Worm (Caenorhabditis elegans) whole organism, L4 larva: ENCODE results near the gene F57C7.4.

Source experiments
- F10B5.3 ChIP-seq: sonication (generic microtip); optimal IDR thresholded peaks from 2 replicates; lab custom pipeline; 2016; ENCODE audit warnings: mild to moderate bottlenecking, missing genetic modification characterization, missing compliant biosample characterization
- F37D6.2 ChIP-seq: sonication (generic microtip); optimal IDR thresholded peaks from 2 replicates; lab custom pipeline; 2016; ENCODE audit warnings: mild to moderate bottlenecking, missing genetic modification characterization, missing compliant biosample characterization
- F44E2.7 ChIP-seq: fragments of 200-800 bp; sonication (Bioruptor generic); IDR thresholded peaks from 2 replicates; pipeline ENCODE4 v2.1.2; 2022; ENCODE audit warnings: missing genetic modification characterization, missing compliant biosample characterization
- T26A8.4 ChIP-seq: fragments of 200-800 bp; sonication (Bioruptor generic); IDR thresholded peaks from 2 replicates; pipeline ENCODE4 v1.3.6; 2022; ENCODE audit warnings: missing genetic modification characterization, missing compliant biosample characterization
- Y75B8A.6 ChIP-seq: fragments of 200-800 bp; sonication (Bioruptor generic); IDR thresholded peaks from 2 replicates; pipeline ENCODE4 v1.3.6; 2022; ENCODE audit warnings: missing genetic modification reagents, missing genetic modification characterization, missing compliant biosample characterization
- ZK337.2 ChIP-seq: fragments of 200-800 bp; sonication (Bioruptor generic); IDR thresholded peaks from 2 replicates; pipeline ENCODE4 v1.3.6; 2022; ENCODE audit warnings: missing genetic modification reagents, missing genetic modification characterization, missing compliant biosample characterization
- ZK546.5 ChIP-seq, 2 experiments: sonication (generic microtip); optimal IDR thresholded peaks; 2 replicates each; lab custom pipeline; 2017; ENCODE audit warnings: missing biosample characterization in 2 of 2, missing genetic modification characterization in 2 of 2
- aha-1 ChIP-seq: fragments of 150-350 bp; peaks from one replicate; lab custom pipeline; 2014; ENCODE audit warnings: missing biosample characterization, missing genetic modification characterization
- ama-1 ChIP-seq: fragments of 150-350 bp; optimal IDR thresholded peaks from 2 replicates; lab custom pipeline; 2014; ENCODE audit warnings: inconsistent platforms, mixed read lengths
- ceh-28 ChIP-seq: fragments of 150-350 bp; optimal IDR thresholded peaks from 2 replicates; lab custom pipeline; 2014; ENCODE audit warnings: missing biosample characterization, missing genetic modification reagents, missing genetic modification characterization
- cey-2 ChIP-seq: sonication (generic microtip); optimal IDR thresholded peaks from 3 replicates; lab custom pipeline; 2017; ENCODE audit warnings: missing genetic modification characterization, mild to moderate bottlenecking, missing compliant biosample characterization, antibody characterized with exemption, borderline replicate concordance; ENCODE audit not compliant: insufficient read depth
- daf-12 ChIP-seq: fragments of 150-350 bp; optimal IDR thresholded peaks from 2 replicates; lab custom pipeline; 2014; ENCODE audit warnings: missing biosample characterization, missing genetic modification reagents, missing genetic modification characterization
- daf-16 ChIP-seq, 3 experiments: sonication (generic microtip); optimal IDR thresholded peaks; 2 replicates each; lab custom pipeline; 2016 to 2017; ENCODE audit warnings: missing genetic modification characterization in 3 of 3, missing genetic modification reagents in 3 of 3, mild to moderate bottlenecking in 2 of 3, missing compliant biosample characterization in 2 of 3, missing biosample characterization in 1 of 3, moderate library complexity in 1 of 3
- dmd-8 ChIP-seq: fragments of 200-800 bp; sonication (Bioruptor generic); IDR thresholded peaks from 2 replicates; pipeline ENCODE4 v1.3.6; 2022; ENCODE audit warnings: missing genetic modification characterization, missing compliant biosample characterization
- dpl-1 ChIP-seq: fragments of 150-350 bp; optimal IDR thresholded peaks from 2 replicates; lab custom pipeline; 2014; ENCODE audit warnings: missing biosample characterization, missing genetic modification reagents, missing genetic modification characterization
- duxl-1 ChIP-seq: sonication (generic microtip); optimal IDR thresholded peaks from 2 replicates; lab custom pipeline; 2016; ENCODE audit warnings: mild to moderate bottlenecking, missing genetic modification characterization, moderate library complexity, missing compliant biosample characterization; ENCODE audit not compliant: poor library complexity
- gei-8 ChIP-seq: fragments of 200-800 bp; sonication (Bioruptor generic); optimal IDR thresholded peaks from 2 replicates; lab custom pipeline; 2018; ENCODE audit warnings: mild to moderate bottlenecking, missing genetic modification characterization, missing compliant biosample characterization
- hif-1 ChIP-seq, 2 experiments: sonication (generic microtip); optimal IDR thresholded peaks; 2 replicates each; lab custom pipeline; 2016 to 2017; ENCODE audit warnings: missing compliant biosample characterization in 2 of 2, missing genetic modification characterization in 2 of 2, missing genetic modification reagents in 2 of 2, missing genotype in 2 of 2, mild to moderate bottlenecking in 1 of 2
- hlh-11 ChIP-seq: fragments of 200-800 bp; sonication (Bioruptor generic); optimal IDR thresholded peaks from 2 replicates; lab custom pipeline; 2018; ENCODE audit warnings: mild to moderate bottlenecking, missing genetic modification characterization, missing compliant biosample characterization
- hlh-30 ChIP-seq: sonication (generic microtip); optimal IDR thresholded peaks from 2 replicates; lab custom pipeline; 2017; ENCODE audit warnings: antibody characterized with exemption, mild to moderate bottlenecking, missing genetic modification characterization, missing compliant biosample characterization; ENCODE audit not compliant: insufficient read depth
- hmg-1.1 ChIP-seq: fragments of 200-800 bp; sonication (Bioruptor generic); IDR thresholded peaks from 2 replicates; pipeline ENCODE4 v1.3.6; 2022; ENCODE audit warnings: missing genetic modification reagents, missing genetic modification characterization, missing compliant biosample characterization
- jun-1 ChIP-seq: fragments of 150-350 bp; optimal IDR thresholded peaks from 2 replicates; lab custom pipeline; 2014; ENCODE audit warnings: missing biosample characterization, missing genetic modification reagents, missing genetic modification characterization
- lim-7 ChIP-seq: fragments of 200-800 bp; sonication (Bioruptor generic); IDR thresholded peaks from 2 replicates; pipeline ENCODE4 v1.3.6; 2022; ENCODE audit warnings: missing genetic modification characterization, missing compliant biosample characterization
- lin-29 ChIP-seq: fragments of 200-800 bp; sonication (Bioruptor generic); IDR thresholded peaks from 2 replicates; pipeline ENCODE4 v1.3.6; 2022; ENCODE audit warnings: missing genetic modification reagents, missing genetic modification characterization, missing compliant biosample characterization
- lin-39 ChIP-seq: fragments of 150-350 bp; optimal IDR thresholded peaks from 2 replicates; lab custom pipeline; 2014; ENCODE audit warnings: missing biosample characterization, missing genetic modification reagents, missing genetic modification characterization
- madf-9 ChIP-seq: fragments of 200-800 bp; sonication (Bioruptor generic); conservative IDR thresholded peaks from 2 replicates; pipeline ENCODE4 v1.3.6; 2022; ENCODE audit warnings: missing genetic modification reagents, missing genetic modification characterization, missing compliant biosample characterization
- mdl-1 ChIP-seq, 2 experiments: fragments of 150-350 bp in 1 of 2; sonication (generic microtip) in 1 of 2; optimal IDR thresholded peaks; 2 replicates each; lab custom pipeline; 2014 to 2017; ENCODE audit warnings: missing biosample characterization in 2 of 2, missing genetic modification characterization in 2 of 2
- mdt-29 ChIP-seq: fragments of 200-800 bp; sonication (Bioruptor generic); IDR thresholded peaks from 2 replicates; pipeline ENCODE4 v1.3.6; 2022; ENCODE audit warnings: missing genetic modification reagents, missing genetic modification characterization, missing compliant biosample characterization
- mep-1 ChIP-seq: fragments of 150-350 bp; sonication (generic microtip); optimal IDR thresholded peaks from 3 replicates; lab custom pipeline; 2014; ENCODE audit warnings: missing biosample characterization, missing genetic modification characterization
- mxl-2 ChIP-seq: fragments of 200-800 bp; sonication (Bioruptor generic); conservative IDR thresholded peaks from 2 replicates; pipeline ENCODE4 v1.3.6; 2022; ENCODE audit warnings: missing genetic modification reagents, missing genetic modification characterization, missing compliant biosample characterization
- nhr-10 ChIP-seq: fragments of 150-350 bp; optimal IDR thresholded peaks from 2 replicates; lab custom pipeline; 2014; ENCODE audit warnings: missing biosample characterization, missing genetic modification characterization
- nhr-102 ChIP-seq: sonication (generic microtip); optimal IDR thresholded peaks from 2 replicates; lab custom pipeline; 2016; ENCODE audit warnings: mild to moderate bottlenecking, missing genetic modification characterization, moderate library complexity, missing compliant biosample characterization
- nhr-11 ChIP-seq: fragments of 150-350 bp; optimal IDR thresholded peaks from 2 replicates; lab custom pipeline; 2014; ENCODE audit warnings: missing biosample characterization, missing genetic modification characterization
- nhr-237 ChIP-seq: sonication (generic microtip); optimal IDR thresholded peaks from 2 replicates; lab custom pipeline; 2017; ENCODE audit warnings: missing biosample characterization, missing genetic modification characterization
- nhr-42 ChIP-seq: fragments of 200-800 bp; sonication (Bioruptor generic); IDR thresholded peaks from 2 replicates; pipeline ENCODE4 v1.3.6; 2022; ENCODE audit warnings: missing genetic modification characterization, missing compliant biosample characterization
- nhr-48 ChIP-seq: sonication (generic microtip); optimal IDR thresholded peaks from 2 replicates; lab custom pipeline; 2016; ENCODE audit warnings: mild to moderate bottlenecking, missing genetic modification characterization, missing compliant biosample characterization
- nhr-76 ChIP-seq: fragments of 150-350 bp; optimal IDR thresholded peaks from 2 replicates; lab custom pipeline; 2014; ENCODE audit warnings: missing biosample characterization, missing genetic modification characterization
- nhr-77 ChIP-seq: fragments of 150-350 bp; optimal IDR thresholded peaks from 2 replicates; lab custom pipeline; 2014; ENCODE audit warnings: missing biosample characterization, missing genetic modification characterization
- pha-4 ChIP-seq, 2 experiments: fragments of 150-350 bp in 1 of 2; fragments of 200-800 bp in 1 of 2; sonication (Bioruptor generic) in 1 of 2; IDR thresholded peaks in 1 of 2; optimal IDR thresholded peaks in 1 of 2; 2 replicates each; pipeline versions ENCODE4 v1.3.6 to Lab custom; 2014 to 2022; ENCODE audit warnings: missing genetic modification characterization in 2 of 2, missing genetic modification reagents in 2 of 2, missing biosample characterization in 1 of 2, missing compliant biosample characterization in 1 of 2
- rbr-2 ChIP-seq: sonication (generic microtip); optimal IDR thresholded peaks from 2 replicates; lab custom pipeline; 2016; ENCODE audit warnings: missing genotype, missing genetic modification characterization, missing compliant biosample characterization
- snpc-1.2 ChIP-seq: fragments of 200-800 bp; sonication (Bioruptor generic); IDR thresholded peaks from 2 replicates; pipeline ENCODE4 v1.3.6; 2022; ENCODE audit warnings: missing genetic modification reagents, missing genetic modification characterization, missing compliant biosample characterization
- spr-1 ChIP-seq: sonication (generic microtip); optimal IDR thresholded peaks from 2 replicates; lab custom pipeline; 2016; ENCODE audit warnings: mild to moderate bottlenecking, missing genetic modification characterization, missing compliant biosample characterization
- tag-97 ChIP-seq: fragments of 200-800 bp; sonication (Bioruptor generic); IDR thresholded peaks from 2 replicates; pipeline ENCODE4 v1.3.6; 2022; ENCODE audit warnings: missing genetic modification characterization, missing compliant biosample characterization
- tra-1 ChIP-seq: fragments of 200-800 bp; sonication (Bioruptor generic); IDR thresholded peaks from 2 replicates; pipeline ENCODE4 v1.3.6; 2022; ENCODE audit warnings: missing genetic modification reagents, missing genetic modification characterization, missing compliant biosample characterization
- unc-39 ChIP-seq: sonication (generic microtip); optimal IDR thresholded peaks from 2 replicates; lab custom pipeline; 2017; ENCODE audit warnings: missing biosample characterization, missing genetic modification characterization
- zfp-2 ChIP-seq: sonication (generic microtip); optimal IDR thresholded peaks from 2 replicates; lab custom pipeline; 2016; ENCODE audit warnings: mild to moderate bottlenecking, missing genetic modification characterization, missing compliant biosample characterization
- zfp-3 ChIP-seq: fragments of 200-800 bp; sonication (Bioruptor generic); conservative IDR thresholded peaks from 2 replicates; pipeline ENCODE4 v1.3.6; 2022; ENCODE audit warnings: missing genetic modification reagents, missing genetic modification characterization, missing compliant biosample characterization
- ztf-11 ChIP-seq: fragments of 150-350 bp; optimal IDR thresholded peaks from 2 replicates; lab custom pipeline; 2014; ENCODE audit warnings: missing biosample characterization, missing genetic modification characterization

Gene F57C7.4

DNA sequence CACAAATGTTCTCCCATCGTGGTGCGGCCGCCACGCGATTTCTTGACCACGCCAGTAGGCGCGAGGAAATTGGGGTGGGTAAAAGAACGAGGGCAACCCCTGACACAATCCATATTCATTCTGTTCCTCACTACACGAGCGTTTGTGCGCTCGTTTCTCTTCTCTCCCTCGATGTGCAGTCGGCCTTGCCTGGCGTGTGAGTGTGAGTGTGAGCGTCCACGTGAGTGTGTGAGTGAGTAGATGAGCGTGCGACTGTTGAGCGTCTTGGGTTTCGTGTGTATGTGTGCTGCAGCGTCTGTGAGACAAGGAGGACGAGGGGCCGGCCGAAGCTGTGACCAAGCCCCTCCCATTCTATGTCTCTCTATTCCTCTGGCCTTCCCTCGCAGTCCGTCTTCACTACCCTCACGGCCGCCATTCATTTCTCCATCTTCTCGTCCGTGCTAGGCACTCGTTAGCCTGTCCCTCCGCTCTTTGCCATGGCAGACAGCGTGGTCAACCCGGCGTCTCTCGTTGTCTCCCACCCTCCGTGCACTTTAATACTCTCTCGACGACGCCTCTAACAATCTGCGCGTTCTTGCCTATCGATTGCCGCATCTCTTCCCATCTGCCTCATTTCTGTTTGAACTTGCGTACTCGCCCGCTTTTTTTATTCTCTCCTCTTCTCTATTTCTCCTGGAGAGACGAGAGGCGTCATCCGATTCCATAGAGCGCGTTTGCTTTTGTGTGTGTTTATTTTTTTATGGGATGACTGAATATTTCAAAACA is 20.8 kb downstream of the F57C7.4 start (continued):
- TF ChIP-seq hmg-1.1 (GFP tag; lab: Robert Waterston, UW) = peak; percentile 97
- peak; percentile 21 for TF ChIP-seq ama-1
- peak; percentile 99 for TF ChIP-seq hlh-30
- 0 out of 2 replicates have a peak, but pooled peaks have one; percentile 7 for TF ChIP-seq tag-97 (GFP tag; lab: Robert Waterston, UW)
- TF ChIP-seq zfp-2 (tag; lab: Kevin White, UChicago) = peak; percentile 62
- TF ChIP-seq rbr-2 (tag; lab: Kevin White, UChicago) = peak; percentile 97
- peak; percentile 50 for TF ChIP-seq tra-1 (GFP tag; lab: Robert Waterston, UW)
- peak; percentile 54 for TF ChIP-seq daf-16 (GFP tag; optimal IDR thresholded peaks at IDR 0.05; lab: Kevin White, UChicago)
- peak; percentile 86 for TF ChIP-seq daf-16 (tag; optimal IDR thresholded peaks at IDR 0.05; lab: Kevin White, UChicago)
- no peak for TF ChIP-seq zfp-3 (GFP tag; lab: Robert Waterston, UW)
- TF ChIP-seq F37D6.2 (tag; lab: Kevin White, UChicago) = peak; percentile 92
- TF ChIP-seq nhr-76 (tag; lab: Kevin White, UChicago) = no peak
- TF ChIP-seq ceh-28 (tag; lab: Kevin White, UChicago) = peak; percentile 87
- TF ChIP-seq dmd-8 (GFP tag; lab: Robert Waterston, UW) = 0 out of 2 replicates have a peak, but pooled peaks have one; percentile 48
- peak; percentile 74 for TF ChIP-seq pha-4 (GFP tag; IDR thresholded peaks at IDR 0.05; lab: Robert Waterston, UW)
- peak; percentile 97 for TF ChIP-seq pha-4 (tag; optimal IDR thresholded peaks at IDR 0.05; lab: Kevin White, UChicago)
- TF ChIP-seq ZK546.5 (tag; optimal IDR thresholded peaks at IDR 0.05; lab: Kevin White, UChicago) = no peak
- peak; percentile 95 to 98 for TF ChIP-seq mdl-1 (tag; optimal IDR thresholded peaks at IDR 0.05; lab: Kevin White, UChicago)
- peak; percentile 98 for TF ChIP-seq hlh-11 (tag; lab: Kevin White, UChicago)
- TF ChIP-seq nhr-11 = peak; percentile 68
- peak; percentile 61 for TF ChIP-seq nhr-42
- 0 out of 2 replicates have a peak, but pooled peaks have one; percentile 3 for TF ChIP-seq mxl-2 (GFP tag; lab: Robert Waterston, UW)
- TF ChIP-seq hif-1 (tag; optimal IDR thresholded peaks at IDR 0.05; lab: Kevin White, UChicago) = peak; percentile 70 to 81
- peak; percentile 93 for TF ChIP-seq mep-1 (tag; lab: Kevin White, UChicago)
- TF ChIP-seq ZK337.2 (GFP tag; lab: Robert Waterston, UW) = 0 out of 2 replicates have a peak, but pooled peaks have one; percentile 3
- no peak for TF ChIP-seq nhr-237
- TF ChIP-seq Y75B8A.6 = no peak
- TF ChIP-seq F10B5.3 (tag; lab: Kevin White, UChicago) = peak; percentile 84
- no peak for TF ChIP-seq lin-39 (tag; lab: Kevin White, UChicago)
- TF ChIP-seq mdt-29 (GFP tag; lab: Robert Waterston, UW) = peak; percentile 35; the same call in 1 of the 2 replicates
- peak; percentile 85 for TF ChIP-seq gei-8 (GFP tag; lab: Kevin White, UChicago)
- TF ChIP-seq T26A8.4 (GFP tag; lab: Robert Waterston, UW) = peak; percentile 85
- TF ChIP-seq lin-29 (GFP tag; lab: Robert Waterston, UW) = no peak; the same call in 1 of the 2 replicates
- TF ChIP-seq unc-39 = no peak
- peak; percentile 91 for TF ChIP-seq spr-1 (tag; lab: Kevin White, UChicago)
- TF ChIP-seq nhr-10 = peak; percentile 53
- peak; percentile 32 for TF ChIP-seq jun-1 (tag; lab: Kevin White, UChicago)
- no peak for TF ChIP-seq cey-2 (tag; lab: Kevin White, UChicago)
- peak; percentile 80 for TF ChIP-seq nhr-102 (tag; lab: Kevin White, UChicago)
- TF ChIP-seq nhr-77 (tag; lab: Kevin White, UChicago) = peak; percentile 85
- TF ChIP-seq dpl-1 (GFP tag; lab: Kevin White, UChicago) = peak; percentile 45
- TF ChIP-seq lim-7 (GFP tag; lab: Robert Waterston, UW) = no peak
- TF ChIP-seq madf-9 = peak; percentile 61
- no peak for TF ChIP-seq daf-12 (tag; lab: Kevin White, UChicago)
- TF ChIP-seq nhr-48 (tag; lab: Kevin White, UChicago) = peak; percentile 95
- peak; percentile 100 for TF ChIP-seq aha-1
- TF ChIP-seq duxl-1 (tag; lab: Kevin White, UChicago) = peak; percentile 4
- TF ChIP-seq F44E2.7 (GFP tag; lab: Robert Waterston, UW) = no peak
- no peak for TF ChIP-seq ztf-11 (tag; lab: Kevin White, UChicago)
- TF ChIP-seq snpc-1.2 (GFP tag; lab: Robert Waterston, UW) = no peak
